Worm (Caenorhabditis elegans): ENCODE data around the gene F11E6.4.

DNA sequence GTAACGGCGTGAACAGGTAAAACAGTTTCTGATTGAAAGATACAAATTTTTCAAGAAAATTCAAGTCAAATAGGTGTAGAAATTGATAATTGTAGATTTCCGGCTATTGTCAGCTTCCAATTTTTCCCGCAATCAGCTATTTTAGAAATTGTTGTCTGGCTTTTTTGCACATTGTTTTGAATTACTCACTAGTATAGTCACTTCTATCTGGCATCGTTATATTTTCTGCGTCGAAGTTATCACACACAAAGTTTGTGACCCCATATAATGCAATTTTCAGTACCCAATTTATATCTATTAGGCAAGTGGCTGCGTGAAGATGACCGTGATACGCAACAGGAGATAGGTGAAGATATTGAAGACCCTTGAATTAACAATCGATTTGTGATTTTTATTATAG, 34.9 kb downstream of the F11E6.4 start:
- TF ChIP-seq unc-55 (GFP tag; optimal IDR thresholded peaks at IDR 0.05): no peak
- TF ChIP-seq fos-1 (tag; optimal IDR thresholded peaks at IDR 0.05): no peak
- TF ChIP-seq aly-2 (tag; optimal IDR thresholded peaks at IDR 0.05): no peak
- TF ChIP-seq alr-1 (tag; optimal IDR thresholded peaks at IDR 0.05): no peak
- no peak for TF ChIP-seq lin-39 (tag; optimal IDR thresholded peaks at IDR 0.05)
